Fruit fly (Drosophila melanogaster) whole organism, adult: Measurements from ENCODE around the gene Sfmbt.

Experiments
- CG11617 ChIP-seq: fragments of 200-800 bp; sonication (Bioruptor generic); optimal IDR thresholded peaks from 2 replicates; lab custom pipeline; 2017; ENCODE audit warnings: mild to moderate bottlenecking, missing biosample characterization, missing genetic modification reagents, missing genetic modification characterization
- CG12768 ChIP-seq: fragments of 200-800 bp; sonication (Bioruptor generic); optimal IDR thresholded peaks from 2 replicates; lab custom pipeline; 2017; ENCODE audit warnings: missing biosample characterization, missing genetic modification characterization, mild to moderate bottlenecking, moderate library complexity, missing genetic modification reagents
- CG14711 ChIP-seq: fragments of 200-800 bp; sonication (Bioruptor generic); optimal IDR thresholded peaks from 2 replicates; lab custom pipeline; 2018; ENCODE audit warnings: missing biosample characterization, mild to moderate bottlenecking, missing genetic modification characterization, moderate library complexity
- CG1620 ChIP-seq: fragments of 200-800 bp; sonication (Bioruptor generic); optimal IDR thresholded peaks from 2 replicates; lab custom pipeline; 2016; ENCODE audit warnings: missing biosample characterization, missing genetic modification characterization
- CG33017 ChIP-seq: fragments of 200-800 bp; sonication (Bioruptor generic); optimal IDR thresholded peaks from 2 replicates; lab custom pipeline; 2018; ENCODE audit warnings: missing biosample characterization, mild to moderate bottlenecking, missing genetic modification characterization, moderate library complexity
- CG5204 ChIP-seq: fragments of 200-800 bp; sonication (Bioruptor generic); optimal IDR thresholded peaks from 2 replicates; lab custom pipeline; 2016; ENCODE audit warnings: missing biosample characterization, missing genetic modification characterization
- CG7045 ChIP-seq: fragments of 200-800 bp; sonication (Bioruptor generic); optimal IDR thresholded peaks from 2 replicates; lab custom pipeline; 2017; ENCODE audit warnings: missing biosample characterization, mild to moderate bottlenecking, missing genetic modification characterization
- CG7101 ChIP-seq: fragments of 200-800 bp; sonication (Bioruptor generic); optimal IDR thresholded peaks from 2 replicates; lab custom pipeline; 2018; ENCODE audit warnings: missing biosample characterization, mild to moderate bottlenecking, missing genetic modification characterization, moderate library complexity
- Clk ChIP-seq: fragments of 200-800 bp; sonication (Bioruptor generic); optimal IDR thresholded peaks from 2 replicates; lab custom pipeline; 2017; ENCODE audit warnings: missing biosample characterization, missing genetic modification characterization
- Crg-1 ChIP-seq: fragments of 200-800 bp; sonication (Bioruptor generic); optimal IDR thresholded peaks from 2 replicates; lab custom pipeline; 2016; ENCODE audit warnings: missing biosample characterization, missing genetic modification characterization
- Hr96 ChIP-seq: fragments of 200-800 bp; sonication (Bioruptor generic); optimal IDR thresholded peaks from 2 replicates; lab custom pipeline; 2016; ENCODE audit warnings: missing biosample characterization, missing genetic modification characterization
- Mnt ChIP-seq: fragments of 200-800 bp; sonication (Bioruptor generic); optimal IDR thresholded peaks from 2 replicates; lab custom pipeline; 2016; ENCODE audit warnings: missing biosample characterization, mild to moderate bottlenecking, missing genetic modification characterization
- bab1 ChIP-seq: fragments of 200-800 bp; sonication (Bioruptor generic); optimal IDR thresholded peaks from 3 replicates; lab custom pipeline; 2019; ENCODE audit warnings: missing biosample characterization, mild to moderate bottlenecking, missing genetic modification characterization, moderate library complexity
- cic ChIP-seq: fragments of 200-800 bp; sonication (Bioruptor generic); optimal IDR thresholded peaks from 2 replicates; lab custom pipeline; 2017; ENCODE audit warnings: missing biosample characterization, mild to moderate bottlenecking, missing genetic modification characterization, moderate library complexity
- cnc ChIP-seq, 2 experiments: fragments of >200 bp; optimal IDR thresholded peaks; 2 replicates each; lab custom pipeline; 2017
- kay ChIP-seq: fragments of 200-800 bp; sonication (Bioruptor generic); peaks from one replicate; lab custom pipeline; 2016; ENCODE audit warnings: missing biosample characterization, missing genetic modification characterization, borderline replicate concordance
- ovo ChIP-seq: fragments of 200-800 bp; sonication (Bioruptor generic); optimal IDR thresholded peaks from 2 replicates; lab custom pipeline; 2016; ENCODE audit warnings: missing biosample characterization, missing genetic modification characterization
- pad ChIP-seq: fragments of 200-800 bp; sonication (Bioruptor generic); optimal IDR thresholded peaks from 3 replicates; lab custom pipeline; 2017; ENCODE audit warnings: missing biosample characterization, missing genetic modification characterization, mild to moderate bottlenecking, moderate library complexity, missing genetic modification reagents
- tj ChIP-seq: fragments of 200-800 bp; sonication (Bioruptor generic); optimal IDR thresholded peaks from 3 replicates; lab custom pipeline; 2017; ENCODE audit warnings: missing biosample characterization, mild to moderate bottlenecking, missing genetic modification characterization, moderate library complexity
- toe ChIP-seq: fragments of 200-800 bp; sonication (Bioruptor generic); optimal IDR thresholded peaks from 2 replicates; lab custom pipeline; 2016; ENCODE audit warnings: missing biosample characterization, missing genetic modification characterization

Gene Sfmbt

DNA sequence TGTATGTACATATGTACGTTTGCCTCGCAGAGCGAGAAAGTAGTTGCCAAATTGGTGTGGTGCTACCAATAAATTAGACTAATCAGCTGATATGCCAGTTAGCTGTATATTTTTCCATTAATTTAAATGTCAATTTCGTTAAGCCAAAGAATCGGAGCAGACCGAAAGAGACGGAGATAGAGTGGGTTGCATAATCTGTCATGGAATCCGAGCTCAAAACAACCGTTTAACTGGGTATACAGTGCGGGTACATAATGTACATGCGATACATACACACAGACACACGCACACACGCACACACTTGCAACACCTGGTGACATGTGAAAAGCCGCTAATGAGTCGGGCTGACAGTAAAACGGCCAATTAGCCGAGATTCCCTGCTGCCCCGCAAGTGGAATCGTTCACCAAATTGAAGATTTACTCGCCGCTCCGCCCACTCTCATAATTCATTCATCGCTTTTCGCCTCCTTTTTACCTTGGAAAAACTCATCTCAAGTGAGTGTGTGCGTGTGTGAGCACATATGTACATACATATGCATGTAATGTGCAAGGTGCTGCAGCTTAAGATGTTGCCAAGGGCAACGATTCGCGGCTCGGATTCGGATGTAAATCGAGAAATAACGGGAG is 14.6 kb upstream of the Sfmbt start:
- TF ChIP-seq ovo (peak; percentile 2), cnc (optimal IDR thresholded peaks at IDR 0.05; lab: Kevin White, UChicago) (no peak), kay (GFP tag; lab: Kevin White, UChicago) (no peak)

DNA sequence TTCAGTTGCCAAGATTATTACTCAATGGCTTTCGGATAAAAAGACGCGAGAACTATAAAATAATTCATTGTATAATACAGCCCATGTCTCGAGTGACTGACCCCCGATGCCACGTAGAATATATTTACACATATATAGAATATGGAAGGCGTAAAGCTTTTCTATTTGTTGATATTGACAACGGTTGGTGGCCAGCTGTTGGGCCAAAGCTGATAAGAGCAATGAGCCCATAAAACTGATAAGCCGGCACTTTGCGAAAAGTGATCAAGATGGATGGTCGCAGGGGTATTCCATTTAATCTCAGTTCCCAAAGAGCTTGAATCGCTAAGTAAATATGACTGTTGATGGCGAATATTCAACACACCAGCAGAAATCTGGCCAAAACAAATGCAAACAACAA is 13.9 kb upstream of the Sfmbt start:
- TF ChIP-seq kay (GFP tag; lab: Kevin White, UChicago) (no peak), cic (GFP tag; lab: Kevin White, UChicago) (peak; percentile 95), Mnt (GFP tag; lab: Kevin White, UChicago) (peak; percentile 57), ovo (peak; percentile 19), CG5204 (GFP tag; lab: Kevin White, UChicago) (no peak), bab1 (GFP tag; lab: Kevin White, UChicago) (no peak), Clk (GFP tag; lab: Kevin White, UChicago) (peak; percentile 13), CG11617 (GFP tag; lab: Kevin White, UChicago) (peak; percentile 44), tj (peak; percentile 18), CG7101 (tag; lab: Kevin White, UChicago) (peak; percentile 52), CG7045 (GFP tag; lab: Kevin White, UChicago) (peak; percentile 26), Hr96 (GFP tag; lab: Kevin White, UChicago) (no peak), CG14711 (tag; lab: Kevin White, UChicago) (peak; percentile 12), pad (GFP tag; lab: Kevin White, UChicago) (peak; percentile 55), CG12768 (GFP tag; lab: Kevin White, UChicago) (peak; percentile 81), CG1620 (GFP tag; lab: Kevin White, UChicago) (no peak), CG33017 (tag; lab: Kevin White, UChicago) (peak; percentile 43), toe (GFP tag; lab: Kevin White, UChicago) (no peak), cnc (optimal IDR thresholded peaks at IDR 0.05; lab: Kevin White, UChicago) (no peak), Crg-1 (GFP tag; lab: Kevin White, UChicago) (no peak)

DNA sequence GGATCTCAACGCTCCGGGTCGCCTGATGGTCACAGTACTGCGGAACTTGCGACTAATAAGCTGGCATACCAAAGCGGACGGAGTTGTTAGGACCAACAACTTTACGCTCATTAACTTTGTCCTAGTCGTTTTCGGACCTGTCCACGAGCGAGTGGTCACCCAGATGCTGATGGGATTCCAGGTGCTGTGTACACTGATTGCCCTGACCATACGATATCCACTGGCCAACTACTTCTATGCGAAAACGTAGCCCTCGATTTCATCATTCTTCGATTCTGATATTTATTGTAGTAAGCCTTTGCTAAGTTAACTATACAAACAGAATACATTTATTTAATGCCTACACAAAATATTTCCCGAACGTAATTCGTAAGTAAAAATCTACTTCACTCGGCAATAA is 6.6 kb upstream of the Sfmbt start, which contains the start of gene Rsph1:
Gene Rsph1, plus strand, starts transcription at position 301 of the 400 bp plus-strand sequence.
- TF ChIP-seq bab1 (GFP tag; lab: Kevin White, UChicago) (no peak), Crg-1 (GFP tag; lab: Kevin White, UChicago) (no peak), CG5204 (GFP tag; lab: Kevin White, UChicago) (no peak), CG7045 (GFP tag; lab: Kevin White, UChicago) (no peak), CG11617 (GFP tag; lab: Kevin White, UChicago) (no peak), toe (GFP tag; lab: Kevin White, UChicago) (no peak), CG7101 (tag; lab: Kevin White, UChicago) (no peak)

DNA sequence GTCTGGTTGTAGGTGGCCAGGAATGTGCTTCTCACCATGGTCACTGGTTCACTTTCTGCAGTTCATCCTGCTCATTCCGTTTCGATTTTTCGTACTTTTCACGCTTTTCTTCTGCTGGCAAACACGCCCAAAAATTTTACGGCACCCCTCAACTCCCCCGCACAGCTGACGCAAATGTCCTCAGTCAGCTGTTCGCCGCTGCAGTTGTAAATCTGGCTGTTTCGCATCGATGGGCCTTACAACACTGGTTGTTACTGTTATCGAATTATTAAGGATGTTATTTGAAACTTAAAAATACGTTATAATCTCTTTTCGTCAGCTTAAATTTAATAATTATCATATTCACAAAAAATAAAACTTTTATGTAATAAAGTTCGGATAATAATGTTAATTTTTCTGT is 5.8 kb upstream of the Sfmbt start, which contains the start of gene Mgat3:
Gene Mgat3, minus strand, starts transcription at position 182 of the 400 bp plus-strand sequence.
- TF ChIP-seq toe (GFP tag; lab: Kevin White, UChicago) (no peak), tj (no peak), CG7101 (tag; lab: Kevin White, UChicago) (no peak), Mnt (GFP tag; lab: Kevin White, UChicago) (no peak), kay (GFP tag; lab: Kevin White, UChicago) (no peak), CG12768 (GFP tag; lab: Kevin White, UChicago) (no peak)

DNA sequence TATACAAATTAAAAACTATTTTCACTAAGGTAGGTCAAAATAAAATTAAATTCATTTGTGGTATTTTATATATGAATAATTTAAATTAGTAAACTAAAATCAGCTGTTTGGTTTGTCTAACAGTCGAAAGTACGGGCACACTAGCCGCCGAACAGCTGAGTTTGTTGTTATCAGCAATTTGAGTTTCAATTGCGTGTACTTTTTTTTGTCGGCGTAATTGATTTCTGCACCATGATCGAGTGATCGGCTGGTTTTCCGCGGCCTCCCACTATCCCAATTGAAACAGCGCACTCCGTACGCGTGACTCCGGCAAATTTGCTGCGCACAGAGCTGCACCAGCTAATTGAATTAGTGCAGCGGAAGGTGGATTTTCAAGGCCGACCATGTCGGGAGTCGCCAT is 2.5 kb upstream of the Sfmbt start, which contains the start of gene Alg7:
Gene Alg7, plus strand, starts transcription at position 153 of the 400 bp plus-strand sequence.
- no peak for TF ChIP-seq toe (GFP tag; lab: Kevin White, UChicago)
- TF ChIP-seq Mnt (GFP tag; lab: Kevin White, UChicago), result no peak
- TF ChIP-seq Hr96 (GFP tag; lab: Kevin White, UChicago), result no peak
- peak; percentile 49 for TF ChIP-seq bab1 (GFP tag; lab: Kevin White, UChicago)
- peak; percentile 45 for TF ChIP-seq tj
- TF ChIP-seq cic (GFP tag; lab: Kevin White, UChicago), result no peak

DNA sequence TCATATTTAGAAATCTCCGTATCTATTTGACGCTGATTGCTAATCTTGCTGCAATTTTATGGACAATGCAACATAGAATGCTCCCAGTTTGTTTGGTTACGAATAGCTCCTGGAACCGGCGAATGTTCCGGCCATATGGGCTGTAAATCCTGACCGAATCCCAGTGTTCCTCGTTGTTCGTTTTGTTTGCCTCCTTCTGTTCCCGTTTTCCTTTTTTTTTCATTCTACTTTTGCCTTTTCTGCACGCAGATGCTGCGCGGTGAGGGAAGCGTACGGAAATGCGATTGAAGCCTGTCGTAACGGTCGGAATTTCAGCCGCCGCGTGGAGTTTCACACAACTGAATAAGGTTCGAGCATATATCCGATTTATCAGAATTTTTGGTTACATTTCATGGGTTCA is 462 bp downstream of the Sfmbt start, which contains the start of gene CG43925:
Gene CG43925, plus strand, starts transcription at position 301 of the 400 bp plus-strand sequence.
- TF ChIP-seq CG14711 (tag; lab: Kevin White, UChicago) (no peak), ovo (no peak), CG5204 (GFP tag; lab: Kevin White, UChicago) (no peak), toe (GFP tag; lab: Kevin White, UChicago) (no peak), Clk (GFP tag; lab: Kevin White, UChicago) (no peak), CG12768 (GFP tag; lab: Kevin White, UChicago) (no peak), CG7045 (GFP tag; lab: Kevin White, UChicago) (no peak), tj (no peak), CG11617 (GFP tag; lab: Kevin White, UChicago) (no peak), CG1620 (GFP tag; lab: Kevin White, UChicago) (no peak), kay (GFP tag; lab: Kevin White, UChicago) (no peak), Crg-1 (GFP tag; lab: Kevin White, UChicago) (no peak), bab1 (GFP tag; lab: Kevin White, UChicago) (no peak), Mnt (GFP tag; lab: Kevin White, UChicago) (no peak), CG7101 (tag; lab: Kevin White, UChicago) (no peak), Hr96 (GFP tag; lab: Kevin White, UChicago) (no peak), CG33017 (tag; lab: Kevin White, UChicago) (no peak), cic (GFP tag; lab: Kevin White, UChicago) (no peak), cnc (optimal IDR thresholded peaks at IDR 0.05; lab: Kevin White, UChicago) (no peak)
